Worm (Caenorhabditis elegans) whole organism, late embryonic: ENCODE data around the gene rars-1.
A peak's percentile ranks its signal among the peaks of the same experiment; 100 is the strongest.

Experiments
- C08G9.2 ChIP-seq: sonication (generic microtip); optimal IDR thresholded peaks from 2 replicates; lab custom pipeline; 2016; ENCODE audit warnings: mild to moderate bottlenecking, missing genetic modification characterization, moderate library complexity, missing compliant biosample characterization
- C38D4.7 ChIP-seq: fragments of 200-800 bp; sonication (Bioruptor generic); optimal IDR thresholded peaks from 2 replicates; lab custom pipeline; 2018; ENCODE audit warnings: mild to moderate bottlenecking, missing genetic modification characterization, moderate library complexity, missing compliant biosample characterization
- F13H6.1 ChIP-seq: sonication (generic microtip); optimal IDR thresholded peaks from 2 replicates; lab custom pipeline; 2016; ENCODE audit warnings: missing genetic modification characterization, missing compliant biosample characterization
- T23F11.4 ChIP-seq: fragments of 200-800 bp; sonication (Bioruptor generic); optimal IDR thresholded peaks from 2 replicates; lab custom pipeline; 2018; ENCODE audit warnings: mild to moderate bottlenecking, missing genetic modification characterization, missing compliant biosample characterization
- ama-1 ChIP-seq: fragments of 150-350 bp; optimal IDR thresholded peaks from 2 replicates; lab custom pipeline; 2014
- ceh-14 ChIP-seq: sonication (generic microtip); optimal IDR thresholded peaks from 2 replicates; lab custom pipeline; 2016; ENCODE audit warnings: missing genotype, missing genetic modification characterization, missing compliant biosample characterization
- ceh-22 ChIP-seq: sonication (generic microtip); optimal IDR thresholded peaks from 2 replicates; lab custom pipeline; 2017; ENCODE audit warnings: missing biosample characterization, missing genetic modification characterization
- ceh-24 ChIP-seq: sonication (generic microtip); optimal IDR thresholded peaks from 2 replicates; lab custom pipeline; 2016; ENCODE audit warnings: mild to moderate bottlenecking, missing genetic modification characterization, missing compliant biosample characterization
- ceh-31 ChIP-seq: sonication (generic microtip); optimal IDR thresholded peaks from 2 replicates; lab custom pipeline; 2016; ENCODE audit warnings: missing genetic modification characterization, missing compliant biosample characterization
- ceh-34 ChIP-seq: sonication (generic microtip); optimal IDR thresholded peaks from 2 replicates; lab custom pipeline; 2016; ENCODE audit warnings: mild to moderate bottlenecking, missing genetic modification characterization, missing compliant biosample characterization
- ceh-45 ChIP-seq: fragments of 200-800 bp; sonication (Bioruptor generic); IDR thresholded peaks from 2 replicates; pipeline ENCODE4 v1.3.6; 2022; ENCODE audit warnings: missing genetic modification reagents, missing genetic modification characterization, missing compliant biosample characterization
- ceh-6 ChIP-seq: fragments of 200-800 bp; sonication (Bioruptor generic); optimal IDR thresholded peaks from 2 replicates; lab custom pipeline; 2018; ENCODE audit warnings: mild to moderate bottlenecking, missing genetic modification characterization, missing compliant biosample characterization
- ceh-9 ChIP-seq: sonication (generic microtip); optimal IDR thresholded peaks from 2 replicates; lab custom pipeline; 2016; ENCODE audit warnings: mild to moderate bottlenecking, missing genetic modification characterization, inconsistent platforms, missing compliant biosample characterization
- dmd-4 ChIP-seq: sonication (generic microtip); optimal IDR thresholded peaks from 2 replicates; lab custom pipeline; 2016; ENCODE audit warnings: borderline replicate concordance, missing genetic modification characterization, missing compliant biosample characterization
- elt-2 ChIP-seq: sonication (generic microtip); optimal IDR thresholded peaks from 2 replicates; lab custom pipeline; 2016; ENCODE audit warnings: missing genetic modification reagents, missing genetic modification characterization, missing compliant biosample characterization
- elt-4 ChIP-seq: sonication (generic microtip); optimal IDR thresholded peaks from 2 replicates; lab custom pipeline; 2016; ENCODE audit warnings: missing genetic modification characterization, missing compliant biosample characterization
- eyg-1 ChIP-seq: sonication (generic microtip); optimal IDR thresholded peaks from 2 replicates; lab custom pipeline; 2016; ENCODE audit warnings: missing genotype, missing genetic modification characterization, missing compliant biosample characterization
- fax-1 ChIP-seq: sonication (generic microtip); optimal IDR thresholded peaks from 2 replicates; lab custom pipeline; 2016; ENCODE audit warnings: missing genotype, missing genetic modification characterization, missing compliant biosample characterization
- hlh-13 ChIP-seq: fragments of 200-800 bp; sonication (Bioruptor generic); optimal IDR thresholded peaks from 2 replicates; lab custom pipeline; 2018; ENCODE audit warnings: mild to moderate bottlenecking, missing genetic modification characterization, missing compliant biosample characterization
- hlh-15 ChIP-seq: sonication (generic microtip); optimal IDR thresholded peaks from 2 replicates; lab custom pipeline; 2016; ENCODE audit warnings: missing genetic modification characterization, missing compliant biosample characterization
- hlh-6 ChIP-seq: sonication (generic microtip); optimal IDR thresholded peaks from 2 replicates; lab custom pipeline; 2016; ENCODE audit warnings: missing genotype, missing genetic modification characterization, missing compliant biosample characterization
- lim-6 ChIP-seq: sonication (generic microtip); optimal IDR thresholded peaks from 2 replicates; lab custom pipeline; 2016; ENCODE audit warnings: missing genetic modification characterization, missing compliant biosample characterization
- lin-11 ChIP-seq: fragments of 200-800 bp; sonication (Bioruptor generic); optimal IDR thresholded peaks from 2 replicates; lab custom pipeline; 2018; ENCODE audit warnings: mild to moderate bottlenecking, missing genetic modification characterization, missing compliant biosample characterization
- nfya-1 ChIP-seq: sonication (generic microtip); optimal IDR thresholded peaks from 2 replicates; lab custom pipeline; 2017; ENCODE audit warnings: missing genetic modification characterization, mild to moderate bottlenecking, missing compliant biosample characterization, antibody characterized with exemption, moderate library complexity
- nhr-232 ChIP-seq: sonication (generic microtip); optimal IDR thresholded peaks from 2 replicates; lab custom pipeline; 2016; ENCODE audit warnings: missing genetic modification characterization, missing compliant biosample characterization
- odd-2 ChIP-seq: sonication (generic microtip); optimal IDR thresholded peaks from 2 replicates; lab custom pipeline; 2017; ENCODE audit warnings: antibody characterized with exemption, mild to moderate bottlenecking, missing genetic modification characterization, missing compliant biosample characterization
- pat-9 ChIP-seq: fragments of 200-800 bp; sonication (Bioruptor generic); optimal IDR thresholded peaks from 2 replicates; lab custom pipeline; 2018; ENCODE audit warnings: mild to moderate bottlenecking, missing genetic modification characterization, moderate library complexity, missing compliant biosample characterization
- pax-1 ChIP-seq: fragments of 150-350 bp; optimal IDR thresholded peaks from 2 replicates; lab custom pipeline; 2014; ENCODE audit warnings: missing biosample characterization, missing genetic modification characterization
- pha-2 ChIP-seq: sonication (generic microtip); optimal IDR thresholded peaks from 2 replicates; lab custom pipeline; 2017; ENCODE audit warnings: mild to moderate bottlenecking, missing genetic modification characterization, missing compliant biosample characterization
- pha-4 ChIP-seq: fragments of 150-350 bp; optimal IDR thresholded peaks from 2 replicates; lab custom pipeline; 2018; ENCODE audit warnings: missing biosample characterization, missing genetic modification reagents, missing genetic modification characterization
- pqm-1 ChIP-seq: sonication (generic microtip); optimal IDR thresholded peaks from 2 replicates; lab custom pipeline; 2016; ENCODE audit warnings: missing genetic modification characterization, missing compliant biosample characterization
- pros-1 ChIP-seq: fragments of 150-350 bp; optimal IDR thresholded peaks from 2 replicates; lab custom pipeline; 2014; ENCODE audit warnings: missing biosample characterization, missing genetic modification reagents, missing genetic modification characterization
- rnt-1 ChIP-seq: sonication (generic microtip); optimal IDR thresholded peaks from 2 replicates; lab custom pipeline; 2016; ENCODE audit warnings: missing genetic modification characterization, missing compliant biosample characterization
- sdc-2 ChIP-seq: sonication (generic microtip); optimal IDR thresholded peaks from 2 replicates; lab custom pipeline; 2016; ENCODE audit warnings: missing genotype, missing genetic modification characterization, missing compliant biosample characterization
- sox-2 ChIP-seq: fragments of 200-800 bp; sonication (Bioruptor generic); IDR thresholded peaks from 2 replicates; pipeline ENCODE4 v1.3.6; 2022; ENCODE audit warnings: missing genetic modification reagents, missing genetic modification characterization, missing compliant biosample characterization
- sox-4 ChIP-seq: sonication (generic microtip); optimal IDR thresholded peaks from 2 replicates; lab custom pipeline; 2017; ENCODE audit warnings: mild to moderate bottlenecking, missing genetic modification characterization, inconsistent platforms, missing compliant biosample characterization
- tbx-2 ChIP-seq: sonication (generic microtip); optimal IDR thresholded peaks from 2 replicates; lab custom pipeline; 2016; ENCODE audit warnings: missing genetic modification characterization, missing compliant biosample characterization
- tbx-7 ChIP-seq: sonication (generic microtip); optimal IDR thresholded peaks from 2 replicates; lab custom pipeline; 2016; ENCODE audit warnings: missing genotype, missing genetic modification characterization, missing compliant biosample characterization
- ttx-3 ChIP-seq: sonication (generic microtip); optimal IDR thresholded peaks from 2 replicates; lab custom pipeline; 2016; ENCODE audit warnings: missing genetic modification reagents, missing genetic modification characterization, missing compliant biosample characterization
- unc-3 ChIP-seq, 2 experiments: fragments of 200-800 bp in 1 of 2; sonication (Bioruptor generic) in 1 of 2; sonication (generic microtip) in 1 of 2; conservative IDR thresholded peaks in 1 of 2; optimal IDR thresholded peaks in 1 of 2; 2 replicates each; pipeline versions ENCODE4 v1.3.6 to Lab custom; 2016 to 2022; ENCODE audit warnings: missing compliant biosample characterization in 2 of 2, missing genetic modification characterization in 2 of 2, missing genetic modification reagents in 1 of 2
- unc-55 ChIP-seq: sonication (generic microtip); optimal IDR thresholded peaks from 2 replicates; lab custom pipeline; 2017; ENCODE audit warnings: missing biosample characterization, missing genetic modification reagents, missing genetic modification characterization
- unc-86 ChIP-seq: sonication (generic microtip); optimal IDR thresholded peaks from 2 replicates; lab custom pipeline; 2016; ENCODE audit warnings: missing genetic modification characterization, missing compliant biosample characterization
- zip-5 ChIP-seq: sonication (generic microtip); optimal IDR thresholded peaks from 2 replicates; lab custom pipeline; 2016; ENCODE audit warnings: missing genetic modification characterization, missing compliant biosample characterization

The rars-1 gene

ce11 chrIII:4952970-4953369 lies 36.0 kb upstream of the rars-1 start:
- TF ChIP-seq pqm-1 (tag; lab: Kevin White, UChicago) = no peak
- peak; percentile 90 for TF ChIP-seq nfya-1 (tag; lab: Kevin White, UChicago)
- no peak for TF ChIP-seq pros-1 (tag; lab: Kevin White, UChicago)
- no peak for TF ChIP-seq F13H6.1 (tag; lab: Kevin White, UChicago)
- TF ChIP-seq ceh-9 (tag; lab: Kevin White, UChicago) = no peak
- TF ChIP-seq C38D4.7 (GFP tag; lab: Kevin White, UChicago) = no peak
- TF ChIP-seq ttx-3 (tag; lab: Kevin White, UChicago) = no peak
- TF ChIP-seq, all 69 proteins: peak for 1

DNA sequence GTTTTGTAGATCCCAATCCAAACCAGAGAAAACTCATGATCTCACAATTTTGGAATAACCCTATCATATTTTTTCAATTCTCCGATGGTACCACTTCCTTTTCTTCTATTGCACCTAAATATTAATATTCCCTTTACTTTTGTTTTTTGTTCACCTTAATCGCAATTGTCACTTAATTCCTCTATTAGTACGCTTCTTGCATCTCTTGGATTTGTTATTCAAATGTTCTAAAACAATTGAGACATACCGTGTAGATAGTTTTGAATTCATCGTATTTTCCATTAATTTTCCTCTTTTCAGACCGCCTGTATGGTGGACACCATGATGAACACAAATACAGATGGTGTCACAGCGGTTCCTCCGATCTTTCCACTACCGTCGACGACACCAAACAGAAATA lies 34.8 kb upstream of the rars-1 start, which contains the start of gene flh-2:
TSS of gene flh-2 (plus strand) at position 301 of the 400 bp plus-strand sequence.
- no peak for TF ChIP-seq zip-5 (tag; lab: Kevin White, UChicago)
- TF ChIP-seq tbx-2 (tag; lab: Kevin White, UChicago) = no peak
- TF ChIP-seq lim-6 (tag; lab: Kevin White, UChicago) = no peak
- TF ChIP-seq nhr-232 = no peak
- no peak for TF ChIP-seq ttx-3 (tag; lab: Kevin White, UChicago)
- TF ChIP-seq unc-55 = no peak
- no peak for TF ChIP-seq sdc-2
- no peak for TF ChIP-seq C08G9.2 (tag; lab: Kevin White, UChicago)
- no peak for TF ChIP-seq ceh-22 (tag; lab: Kevin White, UChicago)
- no peak for TF ChIP-seq pha-4

ce11 chrIII:4951210-4951609 lies 34.2 kb upstream of the rars-1 start:
- TF ChIP-seq elt-4 (tag; lab: Kevin White, UChicago) = peak; percentile 20
- TF ChIP-seq fax-1 (tag; lab: Kevin White, UChicago) = no peak

DNA sequence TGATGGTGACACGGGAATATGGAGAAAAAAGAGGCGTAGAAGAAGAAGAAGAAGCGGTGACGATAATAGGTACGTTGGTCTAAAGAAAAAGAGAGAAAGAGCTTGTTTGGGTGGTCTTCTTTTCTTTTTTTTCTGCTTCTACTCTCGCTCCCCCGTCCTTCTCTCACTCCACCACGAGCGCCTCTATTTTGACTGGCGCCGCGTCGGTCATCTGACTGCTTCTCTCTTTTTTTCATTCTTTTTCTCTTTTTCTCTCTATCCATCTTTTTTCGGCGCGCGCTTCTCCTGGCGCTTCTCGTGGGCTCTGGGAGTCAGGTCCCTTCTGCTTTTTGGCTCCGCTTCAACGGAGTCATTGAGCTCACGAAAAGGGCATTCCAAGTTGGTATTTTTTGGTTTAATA lies 33.4 kb upstream of the rars-1 start:
- TF ChIP-seq rnt-1 (tag; lab: Kevin White, UChicago) (no peak), zip-5 (tag; lab: Kevin White, UChicago) (no peak), sox-4 (tag; lab: Kevin White, UChicago) (no peak), tbx-7 (tag; lab: Kevin White, UChicago) (no peak), elt-4 (tag; lab: Kevin White, UChicago) (no peak), odd-2 (tag; lab: Kevin White, UChicago) (no peak), pax-1 (no peak), ceh-31 (no peak), pros-1 (tag; lab: Kevin White, UChicago) (no peak), hlh-15 (no peak)
- TF ChIP-seq, all 69 proteins: peak for 0

DNA sequence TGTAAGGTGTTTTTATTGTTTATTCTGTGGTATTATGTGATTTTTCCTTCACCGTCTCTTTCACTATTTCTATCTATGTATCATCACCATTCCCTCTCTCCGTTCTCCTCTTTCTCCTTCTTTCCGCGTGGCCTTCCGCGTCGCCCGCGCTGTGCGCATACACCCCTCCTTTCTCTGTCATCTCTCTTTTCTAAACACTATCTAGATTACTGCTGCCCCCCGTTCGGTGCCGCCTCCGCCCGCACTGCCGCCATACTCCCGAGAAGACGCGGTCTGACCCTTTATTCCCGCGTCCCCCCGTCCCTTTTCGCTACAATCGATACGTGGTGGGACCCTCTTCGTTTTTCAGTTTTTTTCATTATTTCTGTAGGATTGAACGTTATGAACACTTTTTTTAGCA lies 31.7 kb upstream of the rars-1 start:
- no peak for TF ChIP-seq pha-2 (tag; lab: Kevin White, UChicago)
- no peak for TF ChIP-seq ceh-14
- TF ChIP-seq fax-1 (tag; lab: Kevin White, UChicago) = no peak
- TF ChIP-seq elt-2 (tag; lab: Kevin White, UChicago) = no peak
- no peak for TF ChIP-seq unc-86 (tag; lab: Kevin White, UChicago)
- peak; percentile 45 for TF ChIP-seq dmd-4
- no peak for TF ChIP-seq pat-9 (tag; lab: Kevin White, UChicago)
- TF ChIP-seq odd-2 (tag; lab: Kevin White, UChicago) = no peak
- no peak for TF ChIP-seq hlh-13 (GFP tag; lab: Kevin White, UChicago)
- no peak for TF ChIP-seq C38D4.7 (GFP tag; lab: Kevin White, UChicago)
- no peak for TF ChIP-seq hlh-15
- no peak for TF ChIP-seq unc-55
- no peak for TF ChIP-seq sox-2
- peak; percentile 23 for TF ChIP-seq rnt-1 (tag; lab: Kevin White, UChicago)
- no peak for TF ChIP-seq ttx-3 (tag; lab: Kevin White, UChicago)
- TF ChIP-seq ama-1 = no peak
- no peak for TF ChIP-seq ceh-9 (tag; lab: Kevin White, UChicago)
- TF ChIP-seq pros-1 (tag; lab: Kevin White, UChicago) = peak; percentile 30
- TF ChIP-seq sox-4 (tag; lab: Kevin White, UChicago) = no peak
- TF ChIP-seq ceh-24 (tag; lab: Kevin White, UChicago) = no peak
- no peak for TF ChIP-seq lim-6 (tag; lab: Kevin White, UChicago)
- no peak for TF ChIP-seq unc-3 (GFP tag; conservative IDR thresholded peaks at IDR 0.05; lab: Robert Waterston, UW)
- no peak for TF ChIP-seq unc-3 (tag; optimal IDR thresholded peaks at IDR 0.05; lab: Kevin White, UChicago)
- TF ChIP-seq T23F11.4 (GFP tag; lab: Kevin White, UChicago) = peak; percentile 43
- peak; percentile 49 for TF ChIP-seq ceh-34 (tag; lab: Kevin White, UChicago)
- no peak for TF ChIP-seq ceh-45 (GFP tag; lab: Robert Waterston, UW)
- no peak for TF ChIP-seq ceh-6 (GFP tag; lab: Kevin White, UChicago)
- no peak for TF ChIP-seq lin-11 (tag; lab: Kevin White, UChicago)
- TF ChIP-seq C08G9.2 (tag; lab: Kevin White, UChicago) = peak; percentile 42
- TF ChIP-seq eyg-1 (tag; lab: Kevin White, UChicago) = no peak
- TF ChIP-seq hlh-6 (tag; lab: Kevin White, UChicago) = no peak
